Worm (Caenorhabditis elegans) whole organism, young adult: ENCODE results near the gene sod-1.
A peak's percentile ranks its signal among the peaks of the same experiment; 100 is the strongest.

Source experiments
- B0035.1 ChIP-seq: sonication (generic microtip); optimal IDR thresholded peaks from 2 replicates; lab custom pipeline; 2016; ENCODE audit warnings: missing genetic modification characterization, mild to moderate bottlenecking, missing compliant biosample characterization, missing genotype, missing genetic modification reagents
- F10E7.11 ChIP-seq: sonication (generic microtip); optimal IDR thresholded peaks from 2 replicates; lab custom pipeline; 2017; ENCODE audit warnings: mild to moderate bottlenecking, missing genetic modification characterization, moderate library complexity, missing compliant biosample characterization
- F33H1.4 ChIP-seq: fragments of 200-800 bp; sonication (Bioruptor generic); IDR thresholded peaks from 2 replicates; pipeline ENCODE4 v1.3.6; 2022; ENCODE audit warnings: missing genetic modification reagents, missing genetic modification characterization, missing compliant biosample characterization
- Y53F4B.3 ChIP-seq: fragments of 200-800 bp; sonication (Bioruptor generic); IDR thresholded peaks from 2 replicates; pipeline ENCODE4 v1.3.6; 2022; ENCODE audit warnings: missing genetic modification reagents, missing genetic modification characterization, missing compliant biosample characterization
- Y53G8AR.9 ChIP-seq: fragments of 200-800 bp; sonication (Bioruptor generic); conservative IDR thresholded peaks from 2 replicates; pipeline ENCODE4 v1.3.6; 2022; ENCODE audit warnings: missing genetic modification reagents, missing genetic modification characterization, missing compliant biosample characterization
- ZK185.1 ChIP-seq: sonication (generic microtip); optimal IDR thresholded peaks from 2 replicates; lab custom pipeline; 2016; ENCODE audit warnings: mild to moderate bottlenecking, missing genetic modification characterization, missing compliant biosample characterization; ENCODE audit not compliant: poor library complexity, severe bottlenecking
- ama-1 ChIP-seq, 3 experiments: fragments of 150-350 bp in 1 of 3; sonication (generic microtip) in 2 of 3; optimal IDR thresholded peaks; 2 replicates each; lab custom pipeline; 2014 to 2018; ENCODE audit warnings: missing biosample characterization in 2 of 3, missing genetic modification characterization in 2 of 3, missing genetic modification reagents in 2 of 3
- aptf-2 ChIP-seq: fragments of 200-800 bp; sonication (Bioruptor generic); conservative IDR thresholded peaks from 2 replicates; pipeline ENCODE4 v1.3.6; 2022; ENCODE audit warnings: missing genetic modification reagents, missing genetic modification characterization, missing compliant biosample characterization
- athp-1 ChIP-seq: sonication (generic microtip); optimal IDR thresholded peaks from 2 replicates; lab custom pipeline; 2017; ENCODE audit warnings: mild to moderate bottlenecking, missing genetic modification characterization, missing compliant biosample characterization
- bed-2 ChIP-seq: fragments of 200-800 bp; sonication (Bioruptor generic); IDR thresholded peaks from 2 replicates; pipeline ENCODE4 v1.3.6; 2022; ENCODE audit warnings: missing genetic modification reagents, missing genetic modification characterization, missing compliant biosample characterization
- cebp-2 ChIP-seq: fragments of 200-800 bp; sonication (Bioruptor generic); IDR thresholded peaks from 2 replicates; pipeline ENCODE4 v1.3.6; 2022; ENCODE audit warnings: missing genetic modification characterization, missing compliant biosample characterization
- ceh-100 ChIP-seq: fragments of 200-800 bp; sonication (Bioruptor generic); IDR thresholded peaks from 2 replicates; pipeline ENCODE4 v1.3.6; 2022; ENCODE audit warnings: missing genetic modification reagents, missing genetic modification characterization, missing compliant biosample characterization
- ceh-40 ChIP-seq: fragments of 200-800 bp; sonication (Bioruptor generic); IDR thresholded peaks from 2 replicates; pipeline ENCODE4 v1.3.6; 2022; ENCODE audit warnings: missing genetic modification characterization, missing compliant biosample characterization
- egl-18 ChIP-seq: fragments of 200-800 bp; sonication (Bioruptor generic); IDR thresholded peaks from 2 replicates; pipeline ENCODE4 v1.3.6; 2022; ENCODE audit warnings: missing genetic modification reagents, missing genetic modification characterization, missing compliant biosample characterization
- egl-44 ChIP-seq: fragments of 200-800 bp; sonication (Bioruptor generic); IDR thresholded peaks from 2 replicates; pipeline ENCODE4 v1.3.6; 2022; ENCODE audit warnings: missing genetic modification reagents, missing genetic modification characterization, missing compliant biosample characterization
- ets-4 ChIP-seq: fragments of 200-800 bp; sonication (Bioruptor generic); optimal IDR thresholded peaks from 2 replicates; lab custom pipeline; 2018; ENCODE audit warnings: mild to moderate bottlenecking, missing genetic modification characterization, missing compliant biosample characterization
- hlh-26 ChIP-seq: fragments of 200-800 bp; sonication (Bioruptor generic); conservative IDR thresholded peaks from 2 replicates; pipeline ENCODE4 v1.3.6; 2022; ENCODE audit warnings: missing genetic modification reagents, missing genetic modification characterization, missing compliant biosample characterization
- lag-1 ChIP-seq: fragments of 200-800 bp; sonication (Bioruptor generic); IDR thresholded peaks from 2 replicates; pipeline ENCODE4 v1.3.6; 2022; ENCODE audit warnings: missing genetic modification reagents, missing genetic modification characterization, missing compliant biosample characterization
- let-526 ChIP-seq: fragments of 200-800 bp; sonication (Bioruptor generic); IDR thresholded peaks from 2 replicates; pipeline ENCODE4 v1.3.6; 2022; ENCODE audit warnings: missing genetic modification reagents, missing genetic modification characterization, missing compliant biosample characterization
- lin-26 ChIP-seq: fragments of 200-800 bp; sonication (Bioruptor generic); IDR thresholded peaks from 2 replicates; pipeline ENCODE4 v1.3.6; 2022; ENCODE audit warnings: missing genetic modification reagents, missing genetic modification characterization, missing compliant biosample characterization
- lin-40 ChIP-seq: sonication (generic microtip); optimal IDR thresholded peaks from 2 replicates; lab custom pipeline; 2016; ENCODE audit warnings: missing genetic modification characterization, mild to moderate bottlenecking, missing compliant biosample characterization, missing genotype, missing genetic modification reagents
- lin-54 ChIP-seq: fragments of 200-800 bp; sonication (Bioruptor generic); optimal IDR thresholded peaks from 2 replicates; lab custom pipeline; 2018; ENCODE audit warnings: mild to moderate bottlenecking, missing genetic modification characterization, missing compliant biosample characterization
- lir-1 ChIP-seq: fragments of 200-800 bp; sonication (Bioruptor generic); conservative IDR thresholded peaks from 2 replicates; pipeline ENCODE4 v1.3.6; 2022; ENCODE audit warnings: missing genetic modification reagents, missing genetic modification characterization, missing compliant biosample characterization
- lsy-27 ChIP-seq: sonication (generic microtip); optimal IDR thresholded peaks from 2 replicates; lab custom pipeline; 2017; ENCODE audit warnings: missing genetic modification characterization, mild to moderate bottlenecking, missing compliant biosample characterization, antibody characterized with exemption, missing genotype, borderline replicate concordance; ENCODE audit not compliant: insufficient read depth
- madf-3 ChIP-seq: fragments of 200-800 bp; sonication (Bioruptor generic); IDR thresholded peaks from 2 replicates; pipeline ENCODE4 v1.3.6; 2022; ENCODE audit warnings: missing genetic modification reagents, missing genetic modification characterization, missing compliant biosample characterization
- mes-4 ChIP-seq: sonication (generic microtip); optimal IDR thresholded peaks from 2 replicates; lab custom pipeline; 2016; ENCODE audit warnings: missing genotype, missing genetic modification characterization, missing compliant biosample characterization
- mxl-1 ChIP-seq: sonication (generic microtip); optimal IDR thresholded peaks from 2 replicates; lab custom pipeline; 2016; ENCODE audit warnings: missing genetic modification characterization, missing compliant biosample characterization
- nfyb-1 ChIP-seq: fragments of 200-800 bp; sonication (Bioruptor generic); IDR thresholded peaks from 2 replicates; pipeline ENCODE4 v1.3.6; 2022; ENCODE audit warnings: missing genetic modification reagents, missing genetic modification characterization, missing compliant biosample characterization
- nhr-179 ChIP-seq: sonication (generic microtip); optimal IDR thresholded peaks from 2 replicates; lab custom pipeline; 2016; ENCODE audit warnings: mild to moderate bottlenecking, missing genetic modification characterization, missing compliant biosample characterization
- nhr-27 ChIP-seq: fragments of 200-800 bp; sonication (Bioruptor generic); optimal IDR thresholded peaks from 2 replicates; lab custom pipeline; 2018; ENCODE audit warnings: mild to moderate bottlenecking, missing genetic modification characterization, moderate library complexity, missing compliant biosample characterization
- rcor-1 ChIP-seq: fragments of 200-800 bp; sonication (Bioruptor generic); IDR thresholded peaks from 2 replicates; pipeline ENCODE4 v1.3.6; 2022; ENCODE audit warnings: missing genetic modification reagents, missing genetic modification characterization, missing compliant biosample characterization
- repo-1 ChIP-seq: sonication (generic microtip); optimal IDR thresholded peaks from 2 replicates; lab custom pipeline; 2017; ENCODE audit warnings: mild to moderate bottlenecking, missing genetic modification characterization, missing compliant biosample characterization
- sea-2 ChIP-seq: fragments of 200-800 bp; sonication (Bioruptor generic); IDR thresholded peaks from 2 replicates; pipeline ENCODE4 v1.3.6; 2022; ENCODE audit warnings: missing genetic modification characterization, missing compliant biosample characterization
- snpc-1.1 ChIP-seq: sonication (generic microtip); optimal IDR thresholded peaks from 2 replicates; lab custom pipeline; 2017; ENCODE audit warnings: missing genetic modification characterization, mild to moderate bottlenecking, missing compliant biosample characterization, antibody characterized with exemption, moderate library complexity, missing genotype, missing genetic modification reagents; ENCODE audit not compliant: insufficient read depth
- somi-1 ChIP-seq: fragments of 200-800 bp; sonication (Bioruptor generic); optimal IDR thresholded peaks from 2 replicates; lab custom pipeline; 2018; ENCODE audit warnings: mild to moderate bottlenecking, missing genetic modification characterization, missing compliant biosample characterization
- unc-62 ChIP-seq: fragments of 150-350 bp; optimal IDR thresholded peaks from 2 replicates; lab custom pipeline; 2014; ENCODE audit warnings: missing biosample characterization, missing genetic modification reagents, missing genetic modification characterization
- xnd-1 ChIP-seq: sonication (generic microtip); optimal IDR thresholded peaks from 2 replicates; lab custom pipeline; 2016; ENCODE audit warnings: missing genotype, missing genetic modification reagents, missing genetic modification characterization, missing compliant biosample characterization
- ztf-18 ChIP-seq: sonication (generic microtip); optimal IDR thresholded peaks from 2 replicates; lab custom pipeline; 2016; ENCODE audit warnings: missing genotype, mild to moderate bottlenecking, missing genetic modification characterization, missing compliant biosample characterization
- ztf-22 ChIP-seq: fragments of 200-800 bp; sonication (Bioruptor generic); optimal IDR thresholded peaks from 2 replicates; lab custom pipeline; 2018; ENCODE audit warnings: mild to moderate bottlenecking, missing genetic modification characterization, moderate library complexity, missing compliant biosample characterization
- ztf-28 ChIP-seq: fragments of 200-800 bp; sonication (Bioruptor generic); IDR thresholded peaks from 2 replicates; pipeline ENCODE4 v1.3.6; 2022; ENCODE audit warnings: missing genetic modification reagents, missing genetic modification characterization, missing compliant biosample characterization

The sod-1 gene

DNA sequence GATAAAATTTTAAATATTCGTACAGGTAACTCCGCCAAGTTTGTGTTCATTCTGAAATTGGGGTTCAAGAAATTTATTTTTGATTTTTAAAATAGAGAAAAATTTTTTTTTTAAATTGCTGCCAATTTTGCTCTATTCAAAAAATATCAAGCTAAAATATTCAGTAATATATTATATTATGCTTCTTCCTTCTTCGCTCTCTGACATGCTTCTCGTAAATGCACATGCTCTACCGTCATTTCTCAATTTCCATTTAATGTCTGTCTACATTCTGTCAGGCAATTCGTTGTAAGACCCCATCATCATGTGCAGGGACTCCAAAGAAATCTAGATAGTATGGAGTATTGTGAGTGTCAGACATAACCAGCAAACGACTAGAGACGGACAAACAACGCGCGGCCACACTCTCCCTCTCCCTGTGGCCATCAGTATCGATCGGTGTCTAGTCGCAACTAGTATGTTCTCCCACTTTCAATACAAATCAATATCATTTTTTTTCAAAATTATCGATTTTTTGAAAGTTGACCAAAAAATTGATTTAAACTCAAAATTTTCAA is 22.4 kb downstream of the sod-1 start, which contains the start of the genes malt-1 and ceh-38 (continued):
- TF ChIP-seq Y53F4B.3 = no peak
- peak; percentile 92 for TF ChIP-seq lin-40 (tag; lab: Kevin White, UChicago)
- peak; percentile 0 for TF ChIP-seq snpc-1.1 (tag; lab: Kevin White, UChicago)
- peak; percentile 91 for TF ChIP-seq ZK185.1 (tag; lab: Kevin White, UChicago)
- TF ChIP-seq mxl-1 (tag; lab: Kevin White, UChicago) = no peak
- TF ChIP-seq ztf-28 (GFP tag; lab: Robert Waterston, UW) = no peak
- no peak for TF ChIP-seq xnd-1 (tag; lab: Kevin White, UChicago)
- no peak for TF ChIP-seq nhr-27 (tag; lab: Kevin White, UChicago)
- no peak for TF ChIP-seq ets-4
- peak; percentile 50 for TF ChIP-seq ztf-18 (tag; lab: Kevin White, UChicago)
- peak; percentile 68 for TF ChIP-seq athp-1 (tag; lab: Kevin White, UChicago)
- 0 out of 2 replicates have a peak, but pooled peaks have one; percentile 41 for TF ChIP-seq let-526 (GFP tag; lab: Robert Waterston, UW)
- no peak for TF ChIP-seq Y53G8AR.9 (GFP tag; lab: Robert Waterston, UW)
- TF ChIP-seq rcor-1 (GFP tag; lab: Robert Waterston, UW) = peak; percentile 50; the same call in 1 of the 2 replicates
- no peak for TF ChIP-seq cebp-2 (GFP tag; lab: Robert Waterston, UW)
- TF ChIP-seq nhr-179 = no peak
- TF ChIP-seq aptf-2 (GFP tag; lab: Robert Waterston, UW) = no peak
- peak; percentile 66 for TF ChIP-seq lir-1 (GFP tag; lab: Robert Waterston, UW)
- no peak for TF ChIP-seq bed-2
- TF ChIP-seq nfyb-1 (GFP tag; lab: Robert Waterston, UW) = peak; percentile 89
- no peak for TF ChIP-seq egl-18 (GFP tag; lab: Robert Waterston, UW)
- no peak for TF ChIP-seq hlh-26 (GFP tag; lab: Robert Waterston, UW)
- no peak for TF ChIP-seq egl-44 (GFP tag; lab: Robert Waterston, UW)
- peak; percentile 86 for TF ChIP-seq unc-62 (GFP tag; lab: Kevin White, UChicago)
- TF ChIP-seq ceh-100 (GFP tag; lab: Robert Waterston, UW) = peak; percentile 55; the same call in 1 of the 2 replicates
- TF ChIP-seq B0035.1 (tag; lab: Kevin White, UChicago) = no peak
- TF ChIP-seq lin-54 (GFP tag; lab: Kevin White, UChicago) = peak; percentile 69
- no peak for TF ChIP-seq ceh-40 (GFP tag; lab: Robert Waterston, UW)
- no peak for TF ChIP-seq sea-2 (GFP tag; lab: Robert Waterston, UW)
- TF ChIP-seq mes-4 = no peak
- TF ChIP-seq repo-1 (tag; lab: Kevin White, UChicago) = peak; percentile 42
- no peak for TF ChIP-seq lsy-27 (tag; lab: Kevin White, UChicago)
- no peak for TF ChIP-seq lag-1 (GFP tag; lab: Robert Waterston, UW)
- TF ChIP-seq lin-26 (GFP tag; lab: Robert Waterston, UW) = 0 out of 2 replicates have a peak, but pooled peaks have one; percentile 41
- peak; percentile 90 for TF ChIP-seq F33H1.4 (GFP tag; lab: Robert Waterston, UW)
- TF ChIP-seq somi-1 = peak; percentile 56
- TF ChIP-seq madf-3 (GFP tag; lab: Robert Waterston, UW) = 0 out of 2 replicates have a peak, but pooled peaks have one; percentile 7
- TF ChIP-seq F10E7.11 (tag; lab: Kevin White, UChicago) = no peak
- TF ChIP-seq ama-1 (optimal IDR thresholded peaks at IDR 0.05; lab: Kevin White, UChicago) = no peak
- TF ChIP-seq ama-1 (GFP tag; optimal IDR thresholded peaks at IDR 0.05; lab: Kevin White, UChicago) = no peak
- TF ChIP-seq ztf-22 (GFP tag; lab: Kevin White, UChicago) = no peak
